Worm (Caenorhabditis elegans) whole organism, late embryonic: Measurements from ENCODE around the gene CD4.11.

Experiments
- ama-1 ChIP-seq: fragments of 150-350 bp; optimal IDR thresholded peaks from 2 replicates; lab custom pipeline; 2014
- ttx-3 ChIP-seq: sonication (generic microtip); optimal IDR thresholded peaks from 2 replicates; lab custom pipeline; 2016; ENCODE audit warnings: missing genetic modification reagents, missing genetic modification characterization, missing compliant biosample characterization

DNA sequence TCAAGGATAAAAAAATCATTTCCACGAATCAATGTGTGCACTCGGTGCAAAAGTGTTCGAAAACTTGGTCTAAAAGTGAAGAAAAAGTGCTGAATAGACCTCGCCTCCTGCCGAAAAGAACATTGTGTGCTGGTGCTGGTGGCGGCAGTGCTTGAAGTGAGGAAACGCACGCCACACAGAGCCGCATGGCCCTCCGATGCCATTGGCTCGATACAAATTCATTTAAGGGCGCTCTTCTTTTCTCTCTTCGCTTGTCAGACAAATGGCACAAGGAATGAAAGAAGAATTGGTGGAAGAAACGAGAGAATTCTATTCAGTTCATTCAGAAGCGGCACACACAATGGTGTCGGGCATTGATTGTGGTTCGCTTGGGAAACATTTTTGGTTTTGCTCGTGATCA, 2.6 kb upstream of the CD4.11 start:
- no peak for TF ChIP-seq ttx-3 (tag; lab: Kevin White, UChicago)
- TF ChIP-seq ama-1 (lab: Kevin White, UChicago), result no peak
